Worm (Caenorhabditis elegans) whole organism, L3 larva: ENCODE measurements around the gene F21C10.18.
A peak's percentile ranks its signal among the peaks of the same experiment; 100 is the strongest.

ENCODE experiments used
- R02D3.7 ChIP-seq: fragments of 150-350 bp; optimal IDR thresholded peaks from 2 replicates; lab custom pipeline; 2014; ENCODE audit warnings: missing biosample characterization, missing genetic modification characterization
- ZK546.5 ChIP-seq: sonication (generic microtip); optimal IDR thresholded peaks from 2 replicates; lab custom pipeline; 2017; ENCODE audit warnings: missing biosample characterization, missing genetic modification characterization
- ama-1 ChIP-seq: fragments of 150-350 bp; optimal IDR thresholded peaks from 2 replicates; lab custom pipeline; 2018
- ceh-16 ChIP-seq: sonication (generic microtip); optimal IDR thresholded peaks from 2 replicates; lab custom pipeline; 2017; ENCODE audit warnings: missing biosample characterization, missing genetic modification characterization
- ceh-82 ChIP-seq: fragments of 150-350 bp; optimal IDR thresholded peaks from 2 replicates; lab custom pipeline; 2014; ENCODE audit warnings: missing biosample characterization, missing genetic modification characterization
- ceh-9 ChIP-seq: sonication (generic microtip); optimal IDR thresholded peaks from 2 replicates; lab custom pipeline; 2018; ENCODE audit warnings: missing biosample characterization, missing genetic modification characterization
- daf-12 ChIP-seq: fragments of 150-350 bp; optimal IDR thresholded peaks from 2 replicates; lab custom pipeline; 2014; ENCODE audit warnings: missing biosample characterization, missing genetic modification reagents, missing genetic modification characterization
- egl-5 ChIP-seq: fragments of 150-350 bp; optimal IDR thresholded peaks from 2 replicates; lab custom pipeline; 2017; ENCODE audit warnings: missing biosample characterization, missing genetic modification reagents, missing genetic modification characterization, inconsistent platforms
- elt-1 ChIP-seq: fragments of 150-350 bp; optimal IDR thresholded peaks from 2 replicates; lab custom pipeline; 2014; ENCODE audit warnings: missing biosample characterization, missing genetic modification characterization
- elt-2 ChIP-seq: sonication (generic microtip); optimal IDR thresholded peaks from 2 replicates; lab custom pipeline; 2016; ENCODE audit warnings: missing genetic modification reagents, mild to moderate bottlenecking, missing genetic modification characterization, missing compliant biosample characterization
- elt-3 ChIP-seq, 3 experiments: fragments of 150-350 bp in 1 of 3; sonication (generic microtip) in 2 of 3; optimal IDR thresholded peaks; 2 replicates in 2 of 3; 4 replicates in 1 of 3; lab custom pipeline; 2014 to 2017; ENCODE audit warnings: missing biosample characterization in 3 of 3, missing genetic modification characterization in 3 of 3
- fkh-10 ChIP-seq: sonication (generic microtip); optimal IDR thresholded peaks from 2 replicates; lab custom pipeline; 2017; ENCODE audit warnings: missing biosample characterization, missing genetic modification reagents, missing genetic modification characterization
- fkh-2 ChIP-seq: fragments of 150-350 bp; optimal IDR thresholded peaks from 2 replicates; lab custom pipeline; 2014; ENCODE audit warnings: missing biosample characterization, missing genetic modification reagents, missing genetic modification characterization
- fos-1 ChIP-seq: fragments of 150-350 bp; optimal IDR thresholded peaks from 2 replicates; lab custom pipeline; 2014; ENCODE audit warnings: missing biosample characterization, missing genetic modification characterization
- hmg-11 ChIP-seq: sonication (generic microtip); optimal IDR thresholded peaks from 2 replicates; lab custom pipeline; 2016; ENCODE audit warnings: missing genetic modification characterization, missing compliant biosample characterization
- jun-1 ChIP-seq: fragments of 150-350 bp; optimal IDR thresholded peaks from 2 replicates; lab custom pipeline; 2014; ENCODE audit warnings: missing biosample characterization, missing genetic modification reagents, missing genetic modification characterization
- lin-15B ChIP-seq: fragments of 150-350 bp; optimal IDR thresholded peaks from 2 replicates; lab custom pipeline; 2014; ENCODE audit warnings: missing biosample characterization, missing genetic modification characterization
- lin-39 ChIP-seq: fragments of 150-350 bp; optimal IDR thresholded peaks from 2 replicates; lab custom pipeline; 2018; ENCODE audit warnings: missing biosample characterization, missing genetic modification reagents, missing genetic modification characterization
- lsy-12 ChIP-seq: sonication (generic microtip); optimal IDR thresholded peaks from 2 replicates; lab custom pipeline; 2016; ENCODE audit warnings: mild to moderate bottlenecking, missing genetic modification characterization, missing compliant biosample characterization
- mdl-1 ChIP-seq: fragments of 150-350 bp; optimal IDR thresholded peaks from 2 replicates; lab custom pipeline; 2014; ENCODE audit warnings: missing biosample characterization, missing genetic modification characterization
- mml-1 ChIP-seq: fragments of 150-350 bp; sonication (generic microtip); optimal IDR thresholded peaks from 3 replicates; lab custom pipeline; 2014; ENCODE audit warnings: missing biosample characterization, missing genetic modification characterization
- nfya-1 ChIP-seq: sonication (generic microtip); optimal IDR thresholded peaks from 2 replicates; lab custom pipeline; 2017; ENCODE audit warnings: missing genetic modification characterization, mild to moderate bottlenecking, missing compliant biosample characterization, antibody characterized with exemption, moderate library complexity; ENCODE audit not compliant: insufficient read depth
- nhr-11 ChIP-seq: fragments of 150-350 bp; optimal IDR thresholded peaks from 2 replicates; lab custom pipeline; 2014; ENCODE audit warnings: missing biosample characterization, missing genetic modification characterization
- nhr-12 ChIP-seq: fragments of 150-350 bp; optimal IDR thresholded peaks from 2 replicates; lab custom pipeline; 2014; ENCODE audit warnings: missing biosample characterization, missing genetic modification characterization
- nhr-237 ChIP-seq: fragments of 150-350 bp; optimal IDR thresholded peaks from 2 replicates; lab custom pipeline; 2014; ENCODE audit warnings: missing biosample characterization, missing genetic modification characterization
- nhr-25 ChIP-seq: sonication (generic microtip); optimal IDR thresholded peaks from 2 replicates; lab custom pipeline; 2017; ENCODE audit warnings: missing biosample characterization, missing genetic modification characterization
- nhr-28 ChIP-seq: fragments of 150-350 bp; optimal IDR thresholded peaks from 2 replicates; lab custom pipeline; 2014; ENCODE audit warnings: missing biosample characterization, missing genetic modification characterization
- nhr-43 ChIP-seq: sonication (generic microtip); optimal IDR thresholded peaks from 2 replicates; lab custom pipeline; 2016; ENCODE audit warnings: mild to moderate bottlenecking, missing genetic modification characterization, missing compliant biosample characterization; ENCODE audit not compliant: poor library complexity, severe bottlenecking
- nhr-67 ChIP-seq: fragments of 150-350 bp; optimal IDR thresholded peaks from 2 replicates; lab custom pipeline; 2014; ENCODE audit warnings: missing biosample characterization, missing genetic modification characterization
- nhr-76 ChIP-seq: fragments of 150-350 bp; sonication (generic microtip); optimal IDR thresholded peaks from 5 replicates; lab custom pipeline; 2014; ENCODE audit warnings: missing biosample characterization, missing genetic modification characterization
- pha-4 ChIP-seq: fragments of 150-350 bp; optimal IDR thresholded peaks from 2 replicates; lab custom pipeline; 2014; ENCODE audit warnings: missing biosample characterization, missing genetic modification reagents, missing genetic modification characterization
- pqm-1 ChIP-seq: fragments of 150-350 bp; optimal IDR thresholded peaks from 2 replicates; lab custom pipeline; 2017; ENCODE audit warnings: missing biosample characterization, missing genetic modification characterization, inconsistent platforms
- sea-2 ChIP-seq: fragments of 150-350 bp; sonication (generic microtip); optimal IDR thresholded peaks from 4 replicates; lab custom pipeline; 2014; ENCODE audit warnings: missing biosample characterization, missing genetic modification reagents, missing genetic modification characterization
- skn-1 ChIP-seq: fragments of 150-350 bp; optimal IDR thresholded peaks from 2 replicates; lab custom pipeline; 2014; ENCODE audit warnings: missing biosample characterization, missing genetic modification characterization
- snpc-4 ChIP-seq: fragments of 150-350 bp; optimal IDR thresholded peaks from 2 replicates; lab custom pipeline; 2014; ENCODE audit warnings: missing biosample characterization, missing genetic modification characterization
- tbx-2 ChIP-seq: sonication (generic microtip); optimal IDR thresholded peaks from 2 replicates; lab custom pipeline; 2016; ENCODE audit warnings: mild to moderate bottlenecking, missing genetic modification characterization, missing compliant biosample characterization
- unc-39 ChIP-seq: sonication (generic microtip); optimal IDR thresholded peaks from 4 replicates; lab custom pipeline; 2017; ENCODE audit warnings: missing biosample characterization, missing genetic modification characterization
- unc-62 ChIP-seq: fragments of 150-350 bp; sonication (generic microtip); optimal IDR thresholded peaks from 4 replicates; lab custom pipeline; 2014; ENCODE audit warnings: missing biosample characterization, missing genetic modification reagents, missing genetic modification characterization
- zag-1 ChIP-seq: fragments of 150-350 bp; optimal IDR thresholded peaks from 2 replicates; lab custom pipeline; 2014; ENCODE audit warnings: missing biosample characterization, missing genetic modification characterization
- ztf-11 ChIP-seq: fragments of 150-350 bp; optimal IDR thresholded peaks from 2 replicates; lab custom pipeline; 2014; ENCODE audit warnings: missing biosample characterization, missing genetic modification characterization
- ztf-4 ChIP-seq: fragments of 150-350 bp; optimal IDR thresholded peaks from 2 replicates; lab custom pipeline; 2014; ENCODE audit warnings: missing biosample characterization, missing genetic modification characterization

The F21C10.18 gene

DNA sequence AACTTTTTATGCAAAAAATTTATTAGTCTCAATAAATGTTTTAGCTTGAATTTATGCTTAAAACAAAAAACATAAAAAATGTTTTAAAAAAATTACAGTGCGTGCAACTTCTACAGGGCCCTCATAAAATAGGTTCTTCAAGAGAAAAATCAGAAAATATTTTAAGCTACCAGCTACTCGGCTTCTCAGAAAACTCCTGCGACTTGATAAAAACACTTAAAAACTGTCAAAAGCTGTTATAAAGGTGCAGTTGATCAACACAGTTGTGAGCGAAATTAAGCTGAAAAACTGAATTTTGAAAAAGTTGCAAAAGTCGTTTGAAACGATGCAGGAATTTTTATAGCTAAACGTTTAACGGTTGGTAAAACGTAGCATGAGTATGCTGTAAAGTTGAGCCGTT lies 19.6 kb upstream of the F21C10.18 start (continued):
- peak; percentile 42 for TF ChIP-seq lsy-12 (tag; lab: Kevin White, UChicago)
- no peak for TF ChIP-seq nhr-237
- TF ChIP-seq ama-1 = peak; percentile 99

- no peak for TF ChIP-seq ztf-11 (tag; lab: Kevin White, UChicago)
- peak; percentile 44 for TF ChIP-seq lin-39 (tag; lab: Kevin White, UChicago)
- no peak for TF ChIP-seq fkh-2 (tag; lab: Kevin White, UChicago)
- no peak for TF ChIP-seq ceh-82 (tag; lab: Kevin White, UChicago)
- no peak for TF ChIP-seq nhr-237
- TF ChIP-seq nhr-28 = no peak
- TF ChIP-seq nhr-43 = no peak
- TF ChIP-seq nhr-76 (tag; lab: Kevin White, UChicago) = no peak
- no peak for TF ChIP-seq nhr-67 (tag; lab: Kevin White, UChicago)
Observed at ce11 chrV:9092209-9092608, 16.1 kb upstream of the F21C10.18 start, which contains the start of gene T27E4.1. Gene T27E4.1 (plus strand): TSS chrV:9092345.

- TF ChIP-seq lin-15B (tag; lab: Kevin White, UChicago) (no peak), pqm-1 (tag; lab: Kevin White, UChicago) (peak; percentile 82), ceh-82 (tag; lab: Kevin White, UChicago) (no peak), elt-2 (tag; lab: Kevin White, UChicago) (peak; percentile 76), jun-1 (tag; lab: Kevin White, UChicago) (peak; percentile 63), lin-39 (tag; lab: Kevin White, UChicago) (peak; percentile 76), tbx-2 (no peak), ceh-16 (tag; lab: Kevin White, UChicago) (no peak), pha-4 (tag; lab: Kevin White, UChicago) (peak; percentile 96), mdl-1 (tag; lab: Kevin White, UChicago) (peak; percentile 3), nfya-1 (peak; percentile 14), egl-5 (tag; lab: Kevin White, UChicago) (peak; percentile 43), nhr-25 (tag; lab: Kevin White, UChicago) (no peak), ZK546.5 (no peak), zag-1 (tag; lab: Kevin White, UChicago) (no peak), lsy-12 (tag; lab: Kevin White, UChicago) (peak; percentile 15), elt-3 (tag; optimal IDR thresholded peaks at IDR 0.05; lab: Kevin White, UChicago) (no peak)
Observed at ce11 chrV:9094060-9094628, 14.2 kb upstream of the F21C10.18 start.

DNA sequence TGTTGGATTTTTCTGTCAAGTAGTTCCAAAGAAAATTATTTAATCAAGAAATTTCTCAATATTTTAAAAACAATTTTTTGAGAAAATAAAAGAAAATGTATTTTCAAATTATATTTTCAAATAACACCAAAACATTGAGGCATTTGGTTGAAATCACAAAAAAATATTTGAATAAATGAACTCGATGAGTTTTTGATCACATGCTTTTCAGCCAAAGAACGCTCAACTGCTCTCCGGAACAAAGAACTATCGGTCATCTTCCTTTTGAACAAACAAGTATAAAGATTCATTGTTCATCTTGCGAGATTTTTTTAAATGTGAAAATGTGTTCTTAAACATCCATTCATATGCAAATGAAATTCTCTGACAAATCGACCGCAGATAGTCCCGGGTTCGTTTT lies 13.3 kb upstream of the F21C10.18 start:
- TF ChIP-seq fkh-10 (GFP tag; lab: Kevin White, UChicago) = peak; percentile 41
- TF ChIP-seq fkh-2 (tag; lab: Kevin White, UChicago) = no peak
- TF ChIP-seq snpc-4 (tag; lab: Kevin White, UChicago) = no peak
- TF ChIP-seq sea-2 = no peak
- TF ChIP-seq pqm-1 (tag; lab: Kevin White, UChicago) = peak; percentile 61
- peak; percentile 50 for TF ChIP-seq pha-4 (tag; lab: Kevin White, UChicago)
- TF ChIP-seq nhr-76 (tag; lab: Kevin White, UChicago) = no peak
- TF ChIP-seq fos-1 = no peak
- no peak for TF ChIP-seq elt-1 (tag; lab: Kevin White, UChicago)
- TF ChIP-seq, all 47 proteins: peak for 3

ce11 chrV:9095613-9096317 lies 12.6 kb upstream of the F21C10.18 start, which contains the start of gene F21C10.10:
Gene F21C10.10 (plus strand): TSS chrV:9096267.
- TF ChIP-seq fkh-2 (tag; lab: Kevin White, UChicago) = no peak
- TF ChIP-seq daf-12 (tag; lab: Kevin White, UChicago) = no peak
- no peak for TF ChIP-seq ceh-16 (tag; lab: Kevin White, UChicago)
- no peak for TF ChIP-seq nhr-237
- peak; percentile 19 for TF ChIP-seq R02D3.7 (tag; lab: Kevin White, UChicago)
- TF ChIP-seq nhr-12 (tag; lab: Kevin White, UChicago) = no peak
- no peak for TF ChIP-seq sea-2
- TF ChIP-seq ZK546.5 = no peak
- TF ChIP-seq hmg-11 (tag; lab: Kevin White, UChicago) = peak; percentile 62
- TF ChIP-seq elt-2 (tag; lab: Kevin White, UChicago) = peak; percentile 93
- TF ChIP-seq mml-1 (tag; lab: Kevin White, UChicago) = peak; percentile 82
- peak; percentile 84 for TF ChIP-seq egl-5 (tag; lab: Kevin White, UChicago)
- no peak for TF ChIP-seq fkh-10 (GFP tag; lab: Kevin White, UChicago)
- peak; percentile 84 for TF ChIP-seq lin-39 (tag; lab: Kevin White, UChicago)
- peak; percentile 85 for TF ChIP-seq nfya-1
- TF ChIP-seq ztf-4 (tag; lab: Kevin White, UChicago) = peak; percentile 65
- TF ChIP-seq elt-3 (tag; optimal IDR thresholded peaks at IDR 0.05; lab: Kevin White, UChicago) = peak in 2 of 3 experiments; percentile 43 to 81
- TF ChIP-seq skn-1 (tag; lab: Kevin White, UChicago) = peak; percentile 6
- TF ChIP-seq unc-39 (tag; lab: Kevin White, UChicago) = no peak
- no peak for TF ChIP-seq ceh-9 (tag; lab: Kevin White, UChicago)
- peak; percentile 47 for TF ChIP-seq unc-62 (GFP tag; lab: Kevin White, UChicago)
- TF ChIP-seq ama-1 = no peak
- TF ChIP-seq lin-15B (tag; lab: Kevin White, UChicago) = no peak
- peak; percentile 33 for TF ChIP-seq nhr-11 (tag; lab: Kevin White, UChicago)
- TF ChIP-seq ztf-11 (tag; lab: Kevin White, UChicago) = no peak
- peak; percentile 96 for TF ChIP-seq pha-4 (tag; lab: Kevin White, UChicago)
- TF ChIP-seq jun-1 (tag; lab: Kevin White, UChicago) = peak; percentile 91
- TF ChIP-seq elt-1 (tag; lab: Kevin White, UChicago) = no peak
